Worm (Caenorhabditis elegans) whole organism, L3 larva: ENCODE data around the gene F52H2.3.

ENCODE experiments used
- R02D3.7 ChIP-seq: fragments of 150-350 bp; optimal IDR thresholded peaks from 2 replicates; lab custom pipeline; 2014; ENCODE audit warnings: missing biosample characterization, missing genetic modification characterization
- elt-2 ChIP-seq: sonication (generic microtip); optimal IDR thresholded peaks from 2 replicates; lab custom pipeline; 2016; ENCODE audit warnings: missing genetic modification reagents, mild to moderate bottlenecking, missing genetic modification characterization, missing compliant biosample characterization
- fos-1 ChIP-seq: fragments of 150-350 bp; optimal IDR thresholded peaks from 2 replicates; lab custom pipeline; 2014; ENCODE audit warnings: missing biosample characterization, missing genetic modification characterization
- hmg-11 ChIP-seq: sonication (generic microtip); optimal IDR thresholded peaks from 2 replicates; lab custom pipeline; 2016; ENCODE audit warnings: missing genetic modification characterization, missing compliant biosample characterization
- nhr-12 ChIP-seq: fragments of 150-350 bp; optimal IDR thresholded peaks from 2 replicates; lab custom pipeline; 2014; ENCODE audit warnings: missing biosample characterization, missing genetic modification characterization
- nhr-237 ChIP-seq: fragments of 150-350 bp; optimal IDR thresholded peaks from 2 replicates; lab custom pipeline; 2014; ENCODE audit warnings: missing biosample characterization, missing genetic modification characterization
- nhr-28 ChIP-seq: fragments of 150-350 bp; optimal IDR thresholded peaks from 2 replicates; lab custom pipeline; 2014; ENCODE audit warnings: missing biosample characterization, missing genetic modification characterization
- nhr-77 ChIP-seq: fragments of 150-350 bp; optimal IDR thresholded peaks from 2 replicates; lab custom pipeline; 2014; ENCODE audit warnings: missing biosample characterization, missing genetic modification characterization
- sea-2 ChIP-seq: fragments of 150-350 bp; sonication (generic microtip); optimal IDR thresholded peaks from 4 replicates; lab custom pipeline; 2014; ENCODE audit warnings: missing biosample characterization, missing genetic modification reagents, missing genetic modification characterization
- skn-1 ChIP-seq: fragments of 150-350 bp; optimal IDR thresholded peaks from 2 replicates; lab custom pipeline; 2014; ENCODE audit warnings: missing biosample characterization, missing genetic modification characterization
- snpc-4 ChIP-seq: fragments of 150-350 bp; optimal IDR thresholded peaks from 2 replicates; lab custom pipeline; 2014; ENCODE audit warnings: missing biosample characterization, missing genetic modification characterization
- unc-62 ChIP-seq: fragments of 150-350 bp; sonication (generic microtip); optimal IDR thresholded peaks from 4 replicates; lab custom pipeline; 2014; ENCODE audit warnings: missing biosample characterization, missing genetic modification reagents, missing genetic modification characterization
- zag-1 ChIP-seq: fragments of 150-350 bp; optimal IDR thresholded peaks from 2 replicates; lab custom pipeline; 2014; ENCODE audit warnings: missing biosample characterization, missing genetic modification characterization
- ztf-11 ChIP-seq: fragments of 150-350 bp; optimal IDR thresholded peaks from 2 replicates; lab custom pipeline; 2014; ENCODE audit warnings: missing biosample characterization, missing genetic modification characterization

- TF ChIP-seq skn-1 (no peak), nhr-28 (tag; lab: Kevin White, UChicago) (no peak), nhr-12 (no peak), snpc-4 (no peak), zag-1 (no peak), fos-1 (tag; lab: Kevin White, UChicago) (no peak), sea-2 (GFP tag; lab: Kevin White, UChicago) (no peak), elt-2 (tag; lab: Kevin White, UChicago) (no peak), hmg-11 (no peak), unc-62 (no peak), nhr-77 (tag; lab: Kevin White, UChicago) (no peak), R02D3.7 (no peak), ztf-11 (tag; lab: Kevin White, UChicago) (no peak), nhr-237 (tag; lab: Kevin White, UChicago) (no peak)
Observed at ce11 chrX:2526078-2526477, 14.8 kb downstream of the F52H2.3 start.
